Worm (Caenorhabditis elegans) whole organism, L4 larva: ENCODE data around the gene C18E9.5.
A peak's percentile ranks its signal among the peaks of the same experiment; 100 is the strongest.

ENCODE experiments used
- aha-1 ChIP-seq: fragments of 150-350 bp; peaks from one replicate; lab custom pipeline; 2014; ENCODE audit warnings: missing biosample characterization, missing genetic modification characterization
- nhr-102 ChIP-seq: sonication (generic microtip); optimal IDR thresholded peaks from 2 replicates; lab custom pipeline; 2016; ENCODE audit warnings: mild to moderate bottlenecking, missing genetic modification characterization, moderate library complexity, missing compliant biosample characterization

- TF ChIP-seq aha-1 (tag; lab: Kevin White, UChicago) (peak; percentile 91), nhr-102 (tag; lab: Kevin White, UChicago) (no peak)
Observed at ce11 chrII:8938907-8939622, 30.7 kb upstream of the C18E9.5 start.
